Worm (Caenorhabditis elegans): ENCODE measurements around the gene nspe-3.

The nspe-3 gene

ce11 chrII:12634749-12635318 lies 17.1 kb downstream of the nspe-3 start, which contains the start of gene Y38E10A.17:
TSS of gene Y38E10A.17 (minus strand) at chrII:12634799.
- no peak for TF ChIP-seq tbx-2 (tag; optimal IDR thresholded peaks at IDR 0.05)
- no peak for TF ChIP-seq ceh-88 (GFP tag; IDR thresholded peaks at IDR 0.05)
- TF ChIP-seq pax-3 (tag; optimal IDR thresholded peaks at IDR 0.05): no peak
- TF ChIP-seq nhr-47 (tag; optimal IDR thresholded peaks at IDR 0.05): no peak
- TF ChIP-seq lir-3 (tag; optimal IDR thresholded peaks at IDR 0.05; ENCODE audit: poor library complexity): no peak
- TF ChIP-seq nhr-85 (tag): peak; percentile 67

ce11 chrII:12636602-12637001 lies 18.9 kb downstream of the nspe-3 start, which contains the start of gene nhr-234:
TSS of gene nhr-234 (plus strand) at chrII:12636678.
- no peak for TF ChIP-seq swsn-7 (tag; optimal IDR thresholded peaks at IDR 0.05)
- TF ChIP-seq nhr-12 (tag; optimal IDR thresholded peaks at IDR 0.05): no peak
- no peak for TF ChIP-seq unc-86 (tag; optimal IDR thresholded peaks at IDR 0.05)
- no peak for TF ChIP-seq mab-9 (GFP tag; IDR thresholded peaks at IDR 0.05)
- no peak for TF ChIP-seq tlp-1 (tag; optimal IDR thresholded peaks at IDR 0.05)
- TF ChIP-seq nhr-28 (tag; optimal IDR thresholded peaks at IDR 0.05): no peak
- no peak for TF ChIP-seq elt-2 (tag; optimal IDR thresholded peaks at IDR 0.05)

ce11 chrII:12640370-12640769 lies 22.7 kb downstream of the nspe-3 start, which contains the start of gene nhr-235:
TSS of gene nhr-235 (plus strand) at chrII:12640670.
- no peak for TF ChIP-seq ceh-82 (tag; optimal IDR thresholded peaks at IDR 0.05)

- no peak for TF ChIP-seq ceh-8 (GFP tag; optimal IDR thresholded peaks at IDR 0.05)
- no peak for TF ChIP-seq ces-1 (GFP tag; optimal IDR thresholded peaks at IDR 0.05)
- no peak for TF ChIP-seq unc-30 (tag; optimal IDR thresholded peaks at IDR 0.05)
- no peak for TF ChIP-seq dpl-1 (GFP tag; optimal IDR thresholded peaks at IDR 0.05)
- TF ChIP-seq tbx-2 (tag; optimal IDR thresholded peaks at IDR 0.05): no peak
- TF ChIP-seq nhr-90 (tag; optimal IDR thresholded peaks at IDR 0.05; ENCODE audit: poor library complexity): no peak
- TF ChIP-seq unc-130 (tag; optimal IDR thresholded peaks at IDR 0.05): no peak
- TF ChIP-seq mef-2 (tag; optimal IDR thresholded peaks at IDR 0.05): no peak
- TF ChIP-seq lin-14 (GFP tag; optimal IDR thresholded peaks at IDR 0.05): no peak
- no peak for TF ChIP-seq mdl-1 (tag; optimal IDR thresholded peaks at IDR 0.05)
- no peak for TF ChIP-seq xbp-1 (tag; optimal IDR thresholded peaks at IDR 0.05)
Observed at ce11 chrII:12654447-12654846, 36.8 kb downstream of the nspe-3 start, which contains the start of gene rgs-4. TSS of gene rgs-4 (plus strand) at chrII:12654747.

- TF ChIP-seq fkh-8 (tag; optimal IDR thresholded peaks at IDR 0.05): peak; percentile 19
- TF ChIP-seq ceh-8 (GFP tag; optimal IDR thresholded peaks at IDR 0.05): no peak
- TF ChIP-seq dsc-1 (tag; optimal IDR thresholded peaks at IDR 0.05): peak; percentile 77
- no peak for TF ChIP-seq ceh-82 (tag; optimal IDR thresholded peaks at IDR 0.05)
- no peak for TF ChIP-seq nhr-76 (tag; optimal IDR thresholded peaks at IDR 0.05)
- no peak for TF ChIP-seq zip-4 (GFP tag; optimal IDR thresholded peaks at IDR 0.05)
- TF ChIP-seq ztf-4 (tag; optimal IDR thresholded peaks at IDR 0.05): no peak
- no peak for TF ChIP-seq mep-1 (tag; optimal IDR thresholded peaks at IDR 0.05)
- no peak for TF ChIP-seq nhr-237 (tag; optimal IDR thresholded peaks at IDR 0.05)
Observed at ce11 chrII:12655816-12656215, 38.1 kb downstream of the nspe-3 start.

- TF ChIP-seq nhr-11 (tag; optimal IDR thresholded peaks at IDR 0.05): no peak
- peak; percentile 52 for TF ChIP-seq lin-14 (GFP tag; optimal IDR thresholded peaks at IDR 0.05)
Observed at ce11 chrII:12657620-12658019, 39.9 kb downstream of the nspe-3 start.
